Fruit fly (Drosophila melanogaster) whole organism, embryonic: ENCODE results near the gene CG12814.

Experiments used
- Adf1 ChIP-seq: fragments of 200-800 bp; sonication (Bioruptor generic); IDR thresholded peaks from 2 replicates; pipeline ENCODE4 v1.3.6; 2022; ENCODE audit warnings: missing biosample characterization, missing genetic modification characterization
- Blimp-1 ChIP-seq: fragments of 200-800 bp; sonication (Bioruptor generic); optimal IDR thresholded peaks from 3 replicates; lab custom pipeline; 2018; ENCODE audit warnings: missing biosample characterization, missing genetic modification characterization, mild to moderate bottlenecking, moderate library complexity, missing genetic modification reagents
- CG10654 ChIP-seq: fragments of 200-800 bp; sonication (Bioruptor generic); optimal IDR thresholded peaks from 2 replicates; lab custom pipeline; 2016; ENCODE audit warnings: missing biosample characterization, missing genetic modification characterization
- CG12071 ChIP-seq: fragments of 200-800 bp; sonication (Bioruptor generic); optimal IDR thresholded peaks from 3 replicates; lab custom pipeline; 2018; ENCODE audit warnings: missing biosample characterization, mild to moderate bottlenecking, missing genetic modification characterization
- CG1602 ChIP-seq: fragments of 200-800 bp; sonication (Bioruptor generic); optimal IDR thresholded peaks from 3 replicates; lab custom pipeline; 2016; ENCODE audit warnings: missing biosample characterization, missing genetic modification characterization
- CG16779 ChIP-seq: fragments of 200-800 bp; sonication (Bioruptor generic); IDR thresholded peaks from 2 replicates; pipeline ENCODE4 v1.3.6; 2022; ENCODE audit warnings: missing biosample characterization, missing genetic modification characterization
- CG17912 ChIP-seq: fragments of 200-800 bp; sonication (Bioruptor generic); optimal IDR thresholded peaks from 2 replicates; lab custom pipeline; 2018; ENCODE audit warnings: missing biosample characterization, mild to moderate bottlenecking, missing genetic modification characterization
- CG2120 ChIP-seq: fragments of 200-800 bp; sonication (Bioruptor generic); optimal IDR thresholded peaks from 3 replicates; lab custom pipeline; 2016; ENCODE audit warnings: missing biosample characterization, missing genetic modification characterization
- CG31365 ChIP-seq: fragments of 200-800 bp; sonication (Bioruptor generic); optimal IDR thresholded peaks from 2 replicates; lab custom pipeline; 2018; ENCODE audit warnings: missing biosample characterization, mild to moderate bottlenecking, missing genetic modification characterization
- CG4360 ChIP-seq: fragments of 200-800 bp; sonication (Bioruptor generic); IDR thresholded peaks from 2 replicates; pipeline ENCODE4 v1.3.6; 2022; ENCODE audit warnings: missing biosample characterization, missing genetic modification characterization
- CG6254 ChIP-seq: fragments of 200-800 bp; sonication (Bioruptor generic); optimal IDR thresholded peaks from 3 replicates; lab custom pipeline; 2017; ENCODE audit warnings: mild to moderate bottlenecking, missing biosample characterization, missing genetic modification reagents, missing genetic modification characterization
- CG6689 ChIP-seq: fragments of 200-800 bp; sonication (Bioruptor generic); IDR thresholded peaks from 2 replicates; pipeline ENCODE4 v1.3.6; 2022; ENCODE audit warnings: missing biosample characterization, missing genetic modification characterization
- CG7745 ChIP-seq: fragments of 200-800 bp; sonication (Bioruptor generic); optimal IDR thresholded peaks from 2 replicates; lab custom pipeline; 2018; ENCODE audit warnings: missing biosample characterization, mild to moderate bottlenecking, missing genetic modification characterization, moderate library complexity
- CG7928 ChIP-seq: fragments of 200-800 bp; sonication (Bioruptor generic); optimal IDR thresholded peaks from 2 replicates; lab custom pipeline; 2017; ENCODE audit warnings: missing biosample characterization, mild to moderate bottlenecking, missing genetic modification characterization
- CG8359 ChIP-seq: fragments of 200-800 bp; sonication (Bioruptor generic); optimal IDR thresholded peaks from 2 replicates; lab custom pipeline; 2017; ENCODE audit warnings: missing biosample characterization, mild to moderate bottlenecking, missing genetic modification characterization, borderline replicate concordance
- CG8478 ChIP-seq: fragments of >200 bp; optimal IDR thresholded peaks from 2 replicates; lab custom pipeline; 2018
- CHES-1-like ChIP-seq: fragments of 200-800 bp; sonication (Bioruptor generic); optimal IDR thresholded peaks from 2 replicates; lab custom pipeline; 2016; ENCODE audit warnings: missing biosample characterization, missing genetic modification characterization
- Camta ChIP-seq: fragments of 200-800 bp; sonication (Bioruptor generic); optimal IDR thresholded peaks from 2 replicates; lab custom pipeline; 2016; ENCODE audit warnings: missing biosample characterization, missing genetic modification characterization
- Deaf1 ChIP-seq: fragments of 200-800 bp; optimal IDR thresholded peaks from 3 replicates; lab custom pipeline; 2019; ENCODE audit warnings: missing biosample characterization, mild to moderate bottlenecking, missing genetic modification characterization, moderate library complexity
- Dip3 ChIP-seq: fragments of 200-800 bp; sonication (Bioruptor generic); optimal IDR thresholded peaks from 3 replicates; lab custom pipeline; 2016; ENCODE audit warnings: missing biosample characterization, missing genetic modification characterization
- Fer1 ChIP-seq: fragments of 200-800 bp; sonication (Bioruptor generic); optimal IDR thresholded peaks from 2 replicates; lab custom pipeline; 2017; ENCODE audit warnings: missing biosample characterization, mild to moderate bottlenecking, missing genetic modification characterization
- Gsc ChIP-seq: fragments of 200-800 bp; sonication (Bioruptor generic); IDR thresholded peaks from 2 replicates; pipeline ENCODE4 v1.3.6; 2022; ENCODE audit warnings: missing biosample characterization, missing genetic modification characterization
- Gug ChIP-seq: fragments of 200-800 bp; sonication (Bioruptor generic); IDR thresholded peaks from 4 replicates; pipeline ENCODE4 v1.3.6; 2022; ENCODE audit warnings: missing biosample characterization, missing genetic modification characterization
- HLH54F ChIP-seq: fragments of 200-800 bp; sonication (Bioruptor generic); optimal IDR thresholded peaks from 3 replicates; lab custom pipeline; 2016; ENCODE audit warnings: missing biosample characterization, missing genetic modification characterization
- Hr39 ChIP-seq: fragments of >200 bp; optimal IDR thresholded peaks from 2 replicates; lab custom pipeline; 2017
- Usf ChIP-seq: fragments of 200-800 bp; sonication (Bioruptor generic); optimal IDR thresholded peaks from 2 replicates; lab custom pipeline; 2017; ENCODE audit warnings: missing genotype, missing biosample characterization, missing genetic modification characterization
- Vsx1 ChIP-seq: fragments of 200-800 bp; sonication (Bioruptor generic); optimal IDR thresholded peaks from 2 replicates; lab custom pipeline; 2017; ENCODE audit warnings: missing biosample characterization, mild to moderate bottlenecking, missing genetic modification characterization, missing genetic modification reagents
- ash1 ChIP-seq: fragments of 200-800 bp; sonication (Bioruptor generic); optimal IDR thresholded peaks from 2 replicates; lab custom pipeline; 2018; ENCODE audit warnings: missing biosample characterization, mild to moderate bottlenecking, missing genetic modification characterization
- br ChIP-seq: fragments of >200 bp; optimal IDR thresholded peaks from 2 replicates; lab custom pipeline; 2017
- bsh ChIP-seq, 2 experiments: fragments of 200-800 bp; sonication (Bioruptor generic); optimal IDR thresholded peaks; 2 replicates each; lab custom pipeline; 2017 to 2018; ENCODE audit warnings: mild to moderate bottlenecking in 2 of 2, missing biosample characterization in 2 of 2, missing genetic modification characterization in 2 of 2, moderate library complexity in 1 of 2
- btn ChIP-seq: fragments of 200-800 bp; sonication (Bioruptor generic); optimal IDR thresholded peaks from 2 replicates; lab custom pipeline; 2016; ENCODE audit warnings: missing biosample characterization, missing genetic modification characterization
- corto ChIP-seq: fragments of 200-800 bp; sonication (Bioruptor generic); optimal IDR thresholded peaks from 2 replicates; lab custom pipeline; 2016; ENCODE audit warnings: missing biosample characterization, mild to moderate bottlenecking, missing genetic modification characterization, moderate library complexity
- dan ChIP-seq: fragments of 200-800 bp; sonication (Bioruptor generic); IDR thresholded peaks from 2 replicates; pipeline ENCODE4 v1.3.6; 2022; ENCODE audit warnings: missing biosample characterization, missing genetic modification characterization
- danr ChIP-seq: fragments of 200-800 bp; sonication (Bioruptor generic); IDR thresholded peaks from 2 replicates; pipeline ENCODE4 v1.3.6; 2022; ENCODE audit warnings: missing biosample characterization, missing genetic modification characterization
- dysf ChIP-seq: fragments of 200-800 bp; sonication (Bioruptor generic); IDR thresholded peaks from 3 replicates; pipeline ENCODE4 v1.3.6; 2022; ENCODE audit warnings: missing biosample characterization, missing genetic modification characterization
- eyg ChIP-seq: fragments of 200-800 bp; sonication (Bioruptor generic); optimal IDR thresholded peaks from 3 replicates; lab custom pipeline; 2016; ENCODE audit warnings: missing biosample characterization, missing genetic modification characterization
- fru ChIP-seq: fragments of >200 bp; optimal IDR thresholded peaks from 2 replicates; lab custom pipeline; 2017
- ftz-f1 ChIP-seq: fragments of 200-800 bp; sonication (Bioruptor generic); optimal IDR thresholded peaks from 2 replicates; lab custom pipeline; 2016; ENCODE audit warnings: missing biosample characterization, missing genetic modification characterization
- gem ChIP-seq: fragments of 200-800 bp; sonication (Bioruptor generic); optimal IDR thresholded peaks from 2 replicates; lab custom pipeline; 2019; ENCODE audit warnings: missing biosample characterization, mild to moderate bottlenecking, missing genetic modification characterization, moderate library complexity
- grn ChIP-seq: fragments of 200-800 bp; sonication (Bioruptor generic); optimal IDR thresholded peaks from 3 replicates; lab custom pipeline; 2017; ENCODE audit warnings: missing biosample characterization, missing genetic modification characterization
- gt ChIP-seq: fragments of 200-800 bp; sonication (Bioruptor generic); IDR thresholded peaks from 2 replicates; pipeline ENCODE4 v1.3.6; 2022; ENCODE audit warnings: missing biosample characterization, missing genetic modification characterization
- ham ChIP-seq: fragments of 200-800 bp; sonication (Bioruptor generic); IDR thresholded peaks from 2 replicates; pipeline ENCODE4 v1.3.6; 2022; ENCODE audit warnings: missing biosample characterization, missing genetic modification characterization
- knrl ChIP-seq: fragments of 200-800 bp; sonication (Bioruptor generic); IDR thresholded peaks from 3 replicates; pipeline ENCODE4 v1.3.6; 2022; ENCODE audit warnings: missing biosample characterization, missing genetic modification characterization; ENCODE audit not compliant: partially characterized antibody
- maf-S ChIP-seq: fragments of 200-800 bp; sonication (Bioruptor generic); optimal IDR thresholded peaks from 2 replicates; lab custom pipeline; 2016; ENCODE audit warnings: missing biosample characterization, missing genetic modification characterization
- mirr ChIP-seq: fragments of 200-800 bp; sonication (Bioruptor generic); optimal IDR thresholded peaks from 3 replicates; lab custom pipeline; 2018; ENCODE audit warnings: missing biosample characterization, mild to moderate bottlenecking, missing genetic modification characterization
- org-1 ChIP-seq: fragments of 200-800 bp; sonication (Bioruptor generic); optimal IDR thresholded peaks from 2 replicates; lab custom pipeline; 2017; ENCODE audit warnings: missing biosample characterization, missing genetic modification characterization
- pan ChIP-seq, 4 experiments: fragments of >200 bp in 3 of 4; fragments of 200-800 bp in 1 of 4; sonication (Bioruptor generic) in 1 of 4; optimal IDR thresholded peaks in 3 of 4; IDR thresholded peaks in 1 of 4; 2 replicates each; pipeline versions ENCODE4 v1.3.6 to Lab custom; 2017 to 2022; ENCODE audit warnings: missing biosample characterization in 2 of 4, missing genetic modification characterization in 2 of 4, mixed read lengths in 1 of 4
- pita ChIP-seq: fragments of 200-800 bp; sonication (Bioruptor generic); optimal IDR thresholded peaks from 2 replicates; lab custom pipeline; 2017; ENCODE audit warnings: missing biosample characterization, mild to moderate bottlenecking, missing genetic modification characterization
- shn ChIP-seq: fragments of 200-800 bp; sonication (Bioruptor generic); optimal IDR thresholded peaks from 3 replicates; lab custom pipeline; 2016; ENCODE audit warnings: missing biosample characterization, missing genetic modification characterization
- so ChIP-seq: fragments of 200-800 bp; sonication (Bioruptor generic); IDR thresholded peaks from 3 replicates; pipeline ENCODE4 v1.3.6; 2022; ENCODE audit warnings: missing biosample characterization, missing genetic modification characterization
- trem ChIP-seq: fragments of 200-800 bp; optimal IDR thresholded peaks from 3 replicates; lab custom pipeline; 2019; ENCODE audit warnings: missing biosample characterization, mild to moderate bottlenecking, missing genetic modification characterization, moderate library complexity

The CG12814 gene

dm6 chr3R:10217998-10218397, 28.6 kb upstream of the CG12814 start:
- TF ChIP-seq trem (tag; lab: Kevin White, UChicago) (no peak), Hr39 (peak; percentile 12), grn (GFP tag; lab: Kevin White, UChicago) (no peak)

dm6 chr3R:10213430-10213829, 24.0 kb upstream of the CG12814 start:
- TF ChIP-seq CG1602 (peak; percentile 60), CG17912 (GFP tag; lab: Kevin White, UChicago) (no peak), CG2120 (GFP tag; lab: Kevin White, UChicago) (no peak), so (GFP tag; lab: Robert Waterston, UW) (peak; percentile 67; the same call in 1 of the 3 replicates), knrl (GFP tag; lab: Robert Waterston, UW) (no peak), btn (GFP tag; lab: Kevin White, UChicago) (no peak), shn (no peak), mirr (GFP tag; lab: Kevin White, UChicago) (no peak), Dip3 (GFP tag; lab: Kevin White, UChicago) (no peak), CG10654 (GFP tag; lab: Kevin White, UChicago) (peak; percentile 68), Vsx1 (GFP tag; lab: Kevin White, UChicago) (peak; percentile 20), Adf1 (GFP tag; lab: Robert Waterston, UW) (no peak), ham (GFP tag; lab: Robert Waterston, UW) (no peak), dan (GFP tag; lab: Robert Waterston, UW) (no peak), Usf (GFP tag; lab: Kevin White, UChicago) (no peak), bsh (GFP tag; optimal IDR thresholded peaks at IDR 0.05; lab: Kevin White, UChicago) (peak in 1 of 2 experiments; percentile 73), org-1 (GFP tag; lab: Kevin White, UChicago) (peak; percentile 50), Gsc (GFP tag; lab: Robert Waterston, UW) (peak; percentile 59), CG7745 (tag; lab: Kevin White, UChicago) (no peak), ftz-f1 (GFP tag; lab: Kevin White, UChicago) (no peak), CG12071 (GFP tag; lab: Kevin White, UChicago) (peak; percentile 48), CG7928 (GFP tag; lab: Kevin White, UChicago) (no peak), ash1 (GFP tag; lab: Kevin White, UChicago) (no peak), Blimp-1 (GFP tag; lab: Kevin White, UChicago) (peak; percentile 83), HLH54F (GFP tag; lab: Kevin White, UChicago) (no peak), Fer1 (GFP tag; lab: Kevin White, UChicago) (no peak), corto (no peak), gem (tag; lab: Kevin White, UChicago) (peak; percentile 84), CG8359 (peak; percentile 46), CHES-1-like (GFP tag; lab: Kevin White, UChicago) (no peak), Camta (GFP tag; lab: Kevin White, UChicago) (no peak), pan (optimal IDR thresholded peaks at IDR 0.05; lab: Kevin White, UChicago) (no peak), pan (GFP tag; optimal IDR thresholded peaks at IDR 0.05 in 1 of 2, IDR thresholded peaks at IDR 0.05 in 1 of 2) (peak in 1 of 2 experiments; percentile 78), fru (no peak), pita (GFP tag; lab: Kevin White, UChicago) (no peak), Deaf1 (tag; lab: Kevin White, UChicago) (no peak), CG4360 (GFP tag; lab: Robert Waterston, UW) (0 out of 2 replicates have a peak, but pooled peaks have one; percentile 51), CG31365 (tag; lab: Kevin White, UChicago) (no peak), CG16779 (GFP tag; lab: Robert Waterston, UW) (no peak), CG6254 (GFP tag; lab: Kevin White, UChicago) (peak; percentile 70), CG8478 (no peak), maf-S (GFP tag; lab: Kevin White, UChicago) (no peak), eyg (GFP tag; lab: Kevin White, UChicago) (no peak), gt (no peak; the same call in 1 of the 2 replicates), dysf (GFP tag; lab: Robert Waterston, UW) (peak; percentile 81), br (no peak), CG6689 (GFP tag; lab: Robert Waterston, UW) (peak; percentile 79), Gug (GFP tag; lab: Robert Waterston, UW) (peak; percentile 62), danr (no peak)
